Worm (Caenorhabditis elegans): ENCODE measurements around the gene M199.136.

- TF ChIP-seq flt-1 (GFP tag; IDR thresholded peaks at IDR 0.05) (no peak), ztf-23 (GFP tag; IDR thresholded peaks at IDR 0.05) (no peak)
Measured at ce11 chrIV:15140832-15141231, 22.3 kb downstream of the M199.136 start, which contains the start of gene srg-51.
